Fruit fly (Drosophila melanogaster) whole organism, embryonic: ENCODE data around the gene fne.

Source experiments
- Bgb ChIP-seq: fragments of 200-800 bp; sonication (Bioruptor generic); IDR thresholded peaks from 2 replicates; pipeline ENCODE4 v1.3.6; 2022; ENCODE audit warnings: missing biosample characterization, missing genetic modification characterization; ENCODE audit not compliant: partially characterized antibody
- CG1024 ChIP-seq: fragments of 200-800 bp; sonication (Bioruptor generic); IDR thresholded peaks from 2 replicates; pipeline ENCODE4 v1.3.6; 2022; ENCODE audit warnings: missing biosample characterization, missing genetic modification characterization
- CG10959 ChIP-seq: fragments of 200-800 bp; sonication (Bioruptor generic); IDR thresholded peaks from 2 replicates; pipeline ENCODE4 v1.3.6; 2022; ENCODE audit warnings: missing biosample characterization, missing genetic modification characterization
- CG12942 ChIP-seq: fragments of 200-800 bp; sonication (Bioruptor generic); optimal IDR thresholded peaks from 3 replicates; lab custom pipeline; 2016; ENCODE audit warnings: missing biosample characterization, missing genetic modification characterization
- CG13775 ChIP-seq: fragments of 200-800 bp; sonication (Bioruptor generic); optimal IDR thresholded peaks from 3 replicates; lab custom pipeline; 2017; ENCODE audit warnings: missing biosample characterization, mild to moderate bottlenecking, missing genetic modification characterization
- CG14050 ChIP-seq: fragments of 200-800 bp; sonication (Bioruptor generic); IDR thresholded peaks from 3 replicates; pipeline ENCODE4 v1.3.6; 2022; ENCODE audit warnings: missing biosample characterization, missing genetic modification characterization
- CG1529 ChIP-seq: fragments of 200-800 bp; sonication (Bioruptor generic); optimal IDR thresholded peaks from 3 replicates; lab custom pipeline; 2018; ENCODE audit warnings: missing biosample characterization, missing genetic modification characterization
- CG17186 ChIP-seq: fragments of 200-800 bp; sonication (Bioruptor generic); optimal IDR thresholded peaks from 3 replicates; lab custom pipeline; 2017; ENCODE audit warnings: missing biosample characterization, missing genetic modification reagents, missing genetic modification characterization
- CG17361 ChIP-seq: fragments of 200-800 bp; sonication (Bioruptor generic); IDR thresholded peaks from 3 replicates; pipeline ENCODE4 v1.3.6; 2022; ENCODE audit warnings: missing biosample characterization, missing genetic modification characterization
- CG17829 ChIP-seq: fragments of 200-800 bp; optimal IDR thresholded peaks from 2 replicates; lab custom pipeline; 2019; ENCODE audit warnings: missing biosample characterization, mild to moderate bottlenecking, missing genetic modification characterization, moderate library complexity
- CG18476 ChIP-seq: fragments of 200-800 bp; sonication (Bioruptor generic); optimal IDR thresholded peaks from 2 replicates; lab custom pipeline; 2016; ENCODE audit warnings: missing biosample characterization, mild to moderate bottlenecking, missing genetic modification characterization
- CG2116 ChIP-seq: fragments of 200-800 bp; sonication (Bioruptor generic); optimal IDR thresholded peaks from 3 replicates; lab custom pipeline; 2018; ENCODE audit warnings: missing biosample characterization, mild to moderate bottlenecking, missing genetic modification characterization
- CG32767 ChIP-seq: fragments of 200-800 bp; sonication (Bioruptor generic); IDR thresholded peaks from 2 replicates; pipeline ENCODE4 v1.3.6; 2022; ENCODE audit warnings: missing biosample characterization, missing genetic modification characterization
- CG34376 ChIP-seq: fragments of 200-800 bp; sonication (Bioruptor generic); optimal IDR thresholded peaks from 2 replicates; lab custom pipeline; 2018; ENCODE audit warnings: missing biosample characterization, mild to moderate bottlenecking, missing genetic modification characterization
- CG3847 ChIP-seq: fragments of 200-800 bp; sonication (Bioruptor generic); IDR thresholded peaks from 2 replicates; pipeline ENCODE4 v1.3.6; 2022; ENCODE audit warnings: missing biosample characterization, missing genetic modification characterization
- CG43689 ChIP-seq: fragments of 200-800 bp; sonication (Bioruptor generic); IDR thresholded peaks from 2 replicates; pipeline ENCODE4 v1.3.6; 2022; ENCODE audit warnings: missing biosample characterization, missing genetic modification characterization
- CG4617 ChIP-seq: fragments of 200-800 bp; sonication (Bioruptor generic); optimal IDR thresholded peaks from 3 replicates; lab custom pipeline; 2016; ENCODE audit warnings: missing biosample characterization, missing genetic modification characterization, borderline replicate concordance
- CG4707 ChIP-seq: fragments of 200-800 bp; sonication (Bioruptor generic); optimal IDR thresholded peaks from 2 replicates; lab custom pipeline; 2018; ENCODE audit warnings: missing biosample characterization, mild to moderate bottlenecking, missing genetic modification characterization, moderate library complexity
- CG4854 ChIP-seq: fragments of 200-800 bp; sonication (Bioruptor generic); optimal IDR thresholded peaks from 2 replicates; lab custom pipeline; 2016; ENCODE audit warnings: missing biosample characterization, missing genetic modification characterization, inconsistent platforms
- CG6654 ChIP-seq: fragments of 200-800 bp; sonication (Bioruptor generic); optimal IDR thresholded peaks from 2 replicates; lab custom pipeline; 2017; ENCODE audit warnings: missing biosample characterization, mild to moderate bottlenecking, missing genetic modification characterization
- CG6854 ChIP-seq: fragments of 200-800 bp; sonication (Bioruptor generic); optimal IDR thresholded peaks from 3 replicates; lab custom pipeline; 2017; ENCODE audit warnings: missing biosample characterization, mild to moderate bottlenecking, missing genetic modification characterization
- CG7963 ChIP-seq: fragments of 200-800 bp; sonication (Bioruptor generic); IDR thresholded peaks from 3 replicates; pipeline ENCODE4 v1.3.6; 2022; ENCODE audit warnings: missing biosample characterization, missing genetic modification characterization; ENCODE audit not compliant: partially characterized antibody
- CG8388 ChIP-seq: fragments of 200-800 bp; sonication (Bioruptor generic); optimal IDR thresholded peaks from 2 replicates; lab custom pipeline; 2019; ENCODE audit warnings: missing biosample characterization, mild to moderate bottlenecking, missing genetic modification characterization, moderate library complexity
- CG8478 ChIP-seq: fragments of >200 bp; optimal IDR thresholded peaks from 2 replicates; lab custom pipeline; 2018
- CG8765 ChIP-seq: fragments of 200-800 bp; sonication (Bioruptor generic); IDR thresholded peaks from 2 replicates; pipeline ENCODE4 v1.3.6; 2022; ENCODE audit warnings: missing biosample characterization, missing genetic modification characterization
- Dp ChIP-seq: fragments of 200-800 bp; sonication (Bioruptor generic); optimal IDR thresholded peaks from 2 replicates; lab custom pipeline; 2018; ENCODE audit warnings: missing biosample characterization, mild to moderate bottlenecking, missing genetic modification characterization, moderate library complexity
- Dref ChIP-seq: fragments of 200-800 bp; sonication (Bioruptor generic); IDR thresholded peaks from 2 replicates; pipeline ENCODE4 v1.3.6; 2022; ENCODE audit warnings: missing biosample characterization, missing genetic modification characterization
- E2f2 ChIP-seq: fragments of 200-800 bp; sonication (Bioruptor generic); IDR thresholded peaks from 2 replicates; pipeline ENCODE4 v1.3.6; 2022; ENCODE audit warnings: missing biosample characterization, missing genetic modification characterization
- Eip74EF ChIP-seq, 2 experiments: fragments of 200-800 bp in 1 of 2; fragments of >200 bp in 1 of 2; sonication (Bioruptor generic) in 1 of 2; optimal IDR thresholded peaks; 2 replicates each; lab custom pipeline; 2017 to 2019; ENCODE audit warnings: missing biosample characterization in 2 of 2, missing genetic modification characterization in 2 of 2, mild to moderate bottlenecking in 1 of 2, moderate library complexity in 1 of 2
- Lim3 ChIP-seq: fragments of 200-800 bp; sonication (Bioruptor generic); IDR thresholded peaks from 2 replicates; pipeline ENCODE4 v1.3.6; 2022; ENCODE audit warnings: missing biosample characterization, missing genetic modification characterization
- Pdp1 ChIP-seq, 2 experiments: fragments of 200-800 bp; sonication (Bioruptor generic); optimal IDR thresholded peaks; 3 replicates each; lab custom pipeline; 2016; ENCODE audit warnings: missing biosample characterization in 2 of 2, missing genetic modification characterization in 2 of 2, mild to moderate bottlenecking in 1 of 2, moderate library complexity in 1 of 2
- Sry-β ChIP-seq: fragments of 200-800 bp; sonication (Bioruptor generic); optimal IDR thresholded peaks from 2 replicates; lab custom pipeline; 2018; ENCODE audit warnings: missing biosample characterization, mild to moderate bottlenecking, missing genetic modification characterization, moderate library complexity
- bowl ChIP-seq: fragments of 200-800 bp; sonication (Bioruptor generic); IDR thresholded peaks from 2 replicates; pipeline ENCODE4 v1.3.6; 2022; ENCODE audit warnings: missing biosample characterization, missing genetic modification characterization
- bsh ChIP-seq, 2 experiments: fragments of 200-800 bp; sonication (Bioruptor generic); optimal IDR thresholded peaks; 2 replicates each; lab custom pipeline; 2017 to 2018; ENCODE audit warnings: mild to moderate bottlenecking in 2 of 2, missing biosample characterization in 2 of 2, missing genetic modification characterization in 2 of 2, moderate library complexity in 1 of 2
- cad ChIP-seq: fragments of >200 bp; optimal IDR thresholded peaks from 2 replicates; lab custom pipeline; 2017; ENCODE audit warnings: missing biosample characterization, missing genetic modification characterization
- chinmo ChIP-seq: fragments of 200-800 bp; sonication (Bioruptor generic); IDR thresholded peaks from 4 replicates; pipeline ENCODE4 v1.3.6; 2022; ENCODE audit warnings: missing biosample characterization, missing genetic modification characterization; ENCODE audit not compliant: partially characterized antibody
- dm ChIP-seq: fragments of 200-800 bp; sonication (Bioruptor generic); optimal IDR thresholded peaks from 3 replicates; lab custom pipeline; 2016; ENCODE audit warnings: missing biosample characterization, missing genetic modification characterization
- fru ChIP-seq: fragments of >200 bp; optimal IDR thresholded peaks from 2 replicates; lab custom pipeline; 2017
- grn ChIP-seq: fragments of 200-800 bp; sonication (Bioruptor generic); optimal IDR thresholded peaks from 3 replicates; lab custom pipeline; 2017; ENCODE audit warnings: missing biosample characterization, missing genetic modification characterization
- h ChIP-seq: fragments of >200 bp; optimal IDR thresholded peaks from 2 replicates; lab custom pipeline; 2017
- hb ChIP-seq: fragments of 200-800 bp; sonication (Bioruptor generic); IDR thresholded peaks from 3 replicates; pipeline ENCODE4 v1.3.6; 2022; ENCODE audit warnings: missing biosample characterization, missing genetic modification characterization; ENCODE audit not compliant: partially characterized antibody
- kay ChIP-seq: fragments of 200-800 bp; sonication (Bioruptor generic); optimal IDR thresholded peaks from 2 replicates; lab custom pipeline; 2016; ENCODE audit warnings: missing biosample characterization, missing genetic modification characterization
- lmd ChIP-seq: fragments of 200-800 bp; sonication (Bioruptor generic); IDR thresholded peaks from 2 replicates; pipeline ENCODE4 v1.3.6; 2022; ENCODE audit warnings: missing biosample characterization, missing genetic modification characterization
- mld ChIP-seq: fragments of 200-800 bp; sonication (Bioruptor generic); IDR thresholded peaks from 3 replicates; pipeline ENCODE4 v1.3.6; 2022; ENCODE audit warnings: missing biosample characterization, missing genetic modification characterization; ENCODE audit not compliant: partially characterized antibody
- onecut ChIP-seq: fragments of 200-800 bp; sonication (Bioruptor generic); IDR thresholded peaks from 2 replicates; pipeline ENCODE4 v1.3.6; 2022; ENCODE audit warnings: missing biosample characterization, missing genetic modification characterization
- pum ChIP-seq: fragments of 200-800 bp; sonication (Bioruptor generic); optimal IDR thresholded peaks from 2 replicates; lab custom pipeline; 2016; ENCODE audit warnings: missing biosample characterization, missing genetic modification characterization
- sd ChIP-seq: fragments of 200-800 bp; sonication (Bioruptor generic); optimal IDR thresholded peaks from 3 replicates; lab custom pipeline; 2018; ENCODE audit warnings: missing biosample characterization, mild to moderate bottlenecking, missing genetic modification characterization, moderate library complexity
- so ChIP-seq: fragments of 200-800 bp; sonication (Bioruptor generic); IDR thresholded peaks from 3 replicates; pipeline ENCODE4 v1.3.6; 2022; ENCODE audit warnings: missing biosample characterization, missing genetic modification characterization
- sqz ChIP-seq: fragments of 200-800 bp; sonication (Bioruptor generic); optimal IDR thresholded peaks from 3 replicates; lab custom pipeline; 2018; ENCODE audit warnings: missing biosample characterization, mild to moderate bottlenecking, missing genetic modification characterization
- tin ChIP-seq: fragments of 200-800 bp; sonication (Bioruptor generic); optimal IDR thresholded peaks from 3 replicates; lab custom pipeline; 2016; ENCODE audit warnings: missing biosample characterization, missing genetic modification characterization
- trem ChIP-seq: fragments of 200-800 bp; optimal IDR thresholded peaks from 3 replicates; lab custom pipeline; 2019; ENCODE audit warnings: missing biosample characterization, mild to moderate bottlenecking, missing genetic modification characterization, moderate library complexity

fne gene

dm6 chrX:12903099-12903616 lies 14.1 kb upstream of the fne start, which contains the start of gene Flad1 (continued):
- TF ChIP-seq CG17186 (GFP tag; lab: Kevin White, UChicago) (peak; percentile 86), Dref (peak; percentile 73), onecut (GFP tag; lab: Robert Waterston, UW) (no peak), CG12942 (GFP tag; lab: Kevin White, UChicago) (no peak), mld (GFP tag; lab: Robert Waterston, UW) (peak; percentile 37; the same call in 1 of the 3 replicates), Eip74EF (GFP tag; optimal IDR thresholded peaks at IDR 0.05; lab: Kevin White, UChicago) (peak in 1 of 2 experiments; percentile 13), trem (tag; lab: Kevin White, UChicago) (no peak), CG4707 (GFP tag; lab: Kevin White, UChicago) (no peak), CG14050 (GFP tag; lab: Robert Waterston, UW) (no peak), hb (0 out of 3 replicates have a peak, but pooled peaks have one; percentile 59), CG4854 (GFP tag; lab: Kevin White, UChicago) (no peak), dm (GFP tag; lab: Kevin White, UChicago) (peak; percentile 73), CG3847 (no peak), CG8765 (no peak), Pdp1 (GFP tag; optimal IDR thresholded peaks at IDR 0.05; lab: Kevin White, UChicago) (peak in 1 of 2 experiments; percentile 97), CG17829 (tag; lab: Kevin White, UChicago) (no peak), chinmo (GFP tag; lab: Robert Waterston, UW) (0 out of 4 replicates have a peak, but pooled peaks have one; percentile 54), bsh (GFP tag; optimal IDR thresholded peaks at IDR 0.05; lab: Kevin White, UChicago) (no peak), CG13775 (no peak), CG34376 (peak; percentile 48), so (GFP tag; lab: Robert Waterston, UW) (no peak), CG1024 (GFP tag; lab: Robert Waterston, UW) (no peak), Dp (GFP tag; lab: Kevin White, UChicago) (peak; percentile 80), kay (GFP tag; lab: Kevin White, UChicago) (no peak), CG6854 (GFP tag; lab: Kevin White, UChicago) (no peak), CG2116 (no peak), CG7963 (GFP tag; lab: Robert Waterston, UW) (0 out of 3 replicates have a peak, but pooled peaks have one; percentile 34), Bgb (GFP tag; lab: Robert Waterston, UW) (peak; percentile 52; the same call in 1 of the 2 replicates), CG17361 (no peak), E2f2 (GFP tag; lab: Robert Waterston, UW) (peak; percentile 86), cad (GFP tag; lab: Kevin White, UChicago) (no peak), CG1529 (GFP tag; lab: Kevin White, UChicago) (no peak), CG18476 (no peak), sqz (GFP tag; lab: Kevin White, UChicago) (peak; percentile 68), Lim3 (GFP tag; lab: Robert Waterston, UW) (no peak), grn (GFP tag; lab: Kevin White, UChicago) (no peak), CG8388 (no peak), CG4617 (GFP tag; lab: Kevin White, UChicago) (peak; percentile 25), lmd (no peak), pum (GFP tag; lab: Kevin White, UChicago) (no peak), CG32767 (GFP tag; lab: Robert Waterston, UW) (no peak), sd (tag; lab: Kevin White, UChicago) (peak; percentile 34), bowl (GFP tag; lab: Robert Waterston, UW) (no peak), Sry-β (GFP tag; lab: Kevin White, UChicago) (peak; percentile 79), CG43689 (GFP tag; lab: Robert Waterston, UW) (no peak), CG6654 (GFP tag; lab: Kevin White, UChicago) (no peak), CG10959 (GFP tag; lab: Robert Waterston, UW) (no peak), CG8478 (peak; percentile 88), tin (GFP tag; lab: Kevin White, UChicago) (no peak), h (lab: Kevin White, UChicago) (no peak), fru (lab: Kevin White, UChicago) (no peak)
